Fruit fly (Drosophila melanogaster) whole organism, prepupa: ENCODE data around the gene Grd.

Experiments
- Sox14 ChIP-seq: fragments of 200-800 bp; sonication (Bioruptor generic); optimal IDR thresholded peaks from 3 replicates; lab custom pipeline; 2016; ENCODE audit warnings: missing biosample characterization, missing genetic modification characterization
- dac ChIP-seq: fragments of 200-800 bp; sonication (Bioruptor generic); optimal IDR thresholded peaks from 2 replicates; lab custom pipeline; 2017; ENCODE audit warnings: missing biosample characterization, mild to moderate bottlenecking, missing genetic modification characterization
- pdm3 ChIP-seq: fragments of 200-800 bp; sonication (Bioruptor generic); optimal IDR thresholded peaks from 3 replicates; lab custom pipeline; 2016; ENCODE audit warnings: missing biosample characterization, missing genetic modification characterization
- svp ChIP-seq: fragments of 200-800 bp; sonication (Bioruptor generic); peaks from one replicate; lab custom pipeline; 2016; ENCODE audit warnings: missing biosample characterization, missing genetic modification characterization

DNA sequence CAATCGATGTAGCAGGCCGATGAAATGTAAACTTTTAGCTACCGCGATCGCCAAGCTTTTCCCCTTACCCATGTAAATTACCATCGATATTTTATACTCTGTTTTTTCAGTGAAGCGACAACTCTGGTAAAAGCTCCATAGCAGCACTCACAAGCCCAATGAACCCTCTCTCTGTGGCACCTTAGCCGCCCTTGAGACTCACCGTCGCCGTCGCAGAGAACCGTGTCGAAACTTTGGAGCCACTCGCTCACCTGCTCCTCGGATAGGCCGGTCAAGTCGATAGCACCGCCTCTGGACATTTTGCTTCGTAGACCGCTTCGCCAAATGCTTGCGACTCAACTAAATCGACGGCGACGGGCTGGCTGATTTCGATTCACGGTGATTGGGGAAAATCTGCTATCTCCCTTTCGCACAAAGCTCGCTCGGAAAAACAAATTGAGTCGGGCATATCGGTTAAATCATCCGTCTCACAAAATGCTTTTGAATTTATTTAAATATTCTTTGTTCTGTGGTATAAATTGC, 18.0 kb downstream of the Grd start, which contains the start of gene CG5577:
- TF ChIP-seq dac (GFP tag; lab: Kevin White, UChicago), result no peak
- TF ChIP-seq pdm3, result peak; percentile 13
- TF ChIP-seq Sox14, result peak; percentile 32
- TF ChIP-seq svp (GFP tag; lab: Kevin White, UChicago), result peak; percentile 95
